Worm (Caenorhabditis elegans): ENCODE results near the gene F46G10.4.

DNA sequence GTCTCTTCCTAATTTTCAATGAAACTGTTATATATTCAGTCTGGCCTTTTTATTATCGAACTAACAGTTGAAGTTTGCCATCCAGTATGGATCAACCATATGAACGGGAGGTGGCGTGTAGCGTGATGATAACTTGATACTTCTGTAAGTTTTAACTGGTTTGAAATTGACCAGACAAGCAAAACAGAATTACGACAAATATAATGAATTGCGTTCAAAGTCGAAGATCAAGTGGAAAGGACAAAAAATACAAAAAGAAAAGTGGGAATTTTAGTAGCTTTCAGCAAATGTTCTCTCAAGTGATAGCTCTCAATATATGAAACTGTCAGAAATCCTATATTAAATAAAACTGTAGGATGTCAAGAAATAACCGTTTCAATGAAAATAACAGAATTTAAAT, 43.0 kb downstream of the F46G10.4 start, which contains the start of the genes C49F8.14 and gem-1:
- TF ChIP-seq nhr-237 (tag; optimal IDR thresholded peaks at IDR 0.05), result no peak
- no peak for TF ChIP-seq mes-2 (tag; optimal IDR thresholded peaks at IDR 0.05; ENCODE audit: poor library complexity, severe bottlenecking)
- TF ChIP-seq hlh-30 (tag; optimal IDR thresholded peaks at IDR 0.05; ENCODE audit: insufficient read depth), result no peak
- TF ChIP-seq lin-39 (tag; optimal IDR thresholded peaks at IDR 0.05), result no peak
- TF ChIP-seq F44E2.7 (GFP tag; IDR thresholded peaks at IDR 0.05), result no peak
- no peak for TF ChIP-seq ces-1 (GFP tag; optimal IDR thresholded peaks at IDR 0.05)
- no peak for TF ChIP-seq ceh-28 (tag; optimal IDR thresholded peaks at IDR 0.05)
- TF ChIP-seq madf-9 (GFP tag; conservative IDR thresholded peaks at IDR 0.05), result no peak
- no peak for TF ChIP-seq zip-11 (GFP tag; IDR thresholded peaks at IDR 0.05)
- peak in 1 of 2 experiments; percentile 97 for TF ChIP-seq unc-62 (GFP tag; optimal IDR thresholded peaks at IDR 0.05 in 1 of 2)
- no peak for TF ChIP-seq unc-62 (tag; optimal IDR thresholded peaks at IDR 0.05)
- TF ChIP-seq hmg-1.1 (GFP tag; IDR thresholded peaks at IDR 0.05), result no peak
- no peak for TF ChIP-seq zag-1 (tag; optimal IDR thresholded peaks at IDR 0.05)
- no peak for TF ChIP-seq Y5F2A.4 (GFP tag; optimal IDR thresholded peaks at IDR 0.05)
- no peak for TF ChIP-seq nhr-11 (tag; optimal IDR thresholded peaks at IDR 0.05)
